Worm (Caenorhabditis elegans): Measurements from ENCODE around the gene pqn-89.
A peak's percentile ranks its signal among the peaks of the same experiment; 100 is the strongest.

The pqn-89 gene

DNA sequence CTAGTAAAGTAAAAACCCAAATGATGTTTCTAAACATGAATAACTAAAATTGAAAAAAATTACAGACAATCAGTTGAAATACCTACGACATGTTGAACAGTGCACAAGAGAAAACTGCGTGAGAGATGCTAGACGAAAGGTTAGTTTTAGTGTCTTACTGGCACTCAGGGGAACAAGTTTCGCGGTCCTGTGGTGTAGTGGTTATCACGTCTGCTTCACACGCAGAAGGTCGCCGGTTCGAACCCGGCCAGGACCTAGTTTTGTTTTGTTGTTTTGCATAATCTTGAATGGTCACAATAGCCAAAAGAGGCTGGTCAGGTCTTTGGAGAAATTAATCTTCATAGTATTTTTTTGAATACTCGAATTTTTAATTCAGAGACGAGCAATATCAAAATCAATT lies 25.5 kb upstream of the pqn-89 start (continued):
- TF ChIP-seq mdt-29 (GFP tag; IDR thresholded peaks at IDR 0.05) (peak; percentile 61; the same call in 1 of the 2 replicates), Y48G9A.11 (GFP tag; IDR thresholded peaks at IDR 0.05) (peak; percentile 60; the same call in 1 of the 2 replicates), nhr-25 (tag; optimal IDR thresholded peaks at IDR 0.05; ENCODE audit: borderline replicate concordance, insufficient read depth) (no peak), daf-16 (GFP tag; optimal IDR thresholded peaks at IDR 0.05) (peak; percentile 12 to 83), daf-16 (tag; optimal IDR thresholded peaks at IDR 0.05) (peak; percentile 55), Y105C5A.15 (GFP tag; IDR thresholded peaks at IDR 0.05) (peak; percentile 88), T26A8.4 (GFP tag; IDR thresholded peaks at IDR 0.05) (peak; percentile 79), unc-39 (tag; optimal IDR thresholded peaks at IDR 0.05) (no peak), dmd-8 (GFP tag; IDR thresholded peaks at IDR 0.05) (peak; percentile 90), aha-1 (tag) (peak; percentile 93), egl-43 (GFP tag; IDR thresholded peaks at IDR 0.05) (no peak), mdl-1 (tag; optimal IDR thresholded peaks at IDR 0.05) (no peak), tra-1 (GFP tag; IDR thresholded peaks at IDR 0.05) (peak; percentile 69; the same call in 1 of the 2 replicates), fkh-10 (GFP tag; optimal IDR thresholded peaks at IDR 0.05) (no peak), mxl-3 (GFP tag; optimal IDR thresholded peaks at IDR 0.05) (peak; percentile 44), zfp-2 (tag; optimal IDR thresholded peaks at IDR 0.05) (no peak), madf-9 (GFP tag; conservative IDR thresholded peaks at IDR 0.05) (peak; percentile 64), nhr-77 (tag; optimal IDR thresholded peaks at IDR 0.05) (peak; percentile 32), spr-3 (GFP tag; optimal IDR thresholded peaks at IDR 0.05) (no peak), ctbp-1 (GFP tag; IDR thresholded peaks at IDR 0.05) (peak; percentile 66; the same call in 1 of the 2 replicates), daf-8 (GFP tag; IDR thresholded peaks at IDR 0.05) (no peak), zfp-3 (GFP tag; conservative IDR thresholded peaks at IDR 0.05) (peak; percentile 67; the same call in 1 of the 2 replicates), tag-97 (GFP tag; IDR thresholded peaks at IDR 0.05) (no peak), mxl-2 (GFP tag; conservative IDR thresholded peaks at IDR 0.05) (no peak), nhr-10 (tag; optimal IDR thresholded peaks at IDR 0.05) (no peak), snpc-4 (tag; optimal IDR thresholded peaks at IDR 0.05) (no peak), vab-7 (GFP tag; IDR thresholded peaks at IDR 0.05) (no peak; the same call in 1 of the 2 replicates), ztf-7 (tag; optimal IDR thresholded peaks at IDR 0.05) (peak; percentile 8), ztf-11 (tag; optimal IDR thresholded peaks at IDR 0.05) (no peak), set-16 (GFP tag; IDR thresholded peaks at IDR 0.05) (no peak), lir-3 (tag; optimal IDR thresholded peaks at IDR 0.05) (peak; percentile 14), nhr-41 (GFP tag; IDR thresholded peaks at IDR 0.05) (peak; percentile 70), unc-62 (GFP tag; optimal IDR thresholded peaks at IDR 0.05 in 1 of 2) (no peak), unc-62 (tag; optimal IDR thresholded peaks at IDR 0.05) (no peak), pha-4 (GFP tag; IDR thresholded peaks at IDR 0.05) (peak; percentile 87; the same call in 1 of the 2 replicates), pha-4 (tag; optimal IDR thresholded peaks at IDR 0.05) (no peak)

ce11 chrIV:6487047-6487446 lies 19.5 kb upstream of the pqn-89 start, which contains the start of gene Y73B6BL.37:
Gene Y73B6BL.37, plus strand, starts transcription at chrIV:6487347.
- no peak for TF ChIP-seq lin-1 (GFP tag; IDR thresholded peaks at IDR 0.05)
- no peak for TF ChIP-seq saeg-2 (GFP tag; IDR thresholded peaks at IDR 0.05)
- no peak for TF ChIP-seq F44E2.7 (GFP tag; IDR thresholded peaks at IDR 0.05)
- TF ChIP-seq ztf-11 (tag; optimal IDR thresholded peaks at IDR 0.05): no peak
- TF ChIP-seq zip-11 (GFP tag; IDR thresholded peaks at IDR 0.05): no peak
- TF ChIP-seq unc-62 (GFP tag; optimal IDR thresholded peaks at IDR 0.05 in 1 of 2): no peak
- TF ChIP-seq unc-62 (tag; optimal IDR thresholded peaks at IDR 0.05): no peak
- TF ChIP-seq ceh-62 (tag; optimal IDR thresholded peaks at IDR 0.05): no peak
- TF ChIP-seq attf-4 (tag; optimal IDR thresholded peaks at IDR 0.05): no peak
- no peak for TF ChIP-seq mdt-29 (GFP tag; IDR thresholded peaks at IDR 0.05)
- no peak for TF ChIP-seq unc-39 (tag; optimal IDR thresholded peaks at IDR 0.05)
- TF ChIP-seq nhr-77 (tag; optimal IDR thresholded peaks at IDR 0.05): no peak
- no peak for TF ChIP-seq zag-1 (tag; optimal IDR thresholded peaks at IDR 0.05)
- TF ChIP-seq hif-1 (tag; optimal IDR thresholded peaks at IDR 0.05): no peak
- TF ChIP-seq egl-43 (GFP tag; IDR thresholded peaks at IDR 0.05): no peak
- TF ChIP-seq ZK337.2 (GFP tag; IDR thresholded peaks at IDR 0.05): no peak
- TF ChIP-seq zip-2 (tag; optimal IDR thresholded peaks at IDR 0.05): no peak
- no peak for TF ChIP-seq dmd-8 (GFP tag; IDR thresholded peaks at IDR 0.05)
